Worm (Caenorhabditis elegans) whole organism, L1 larva: Measurements from ENCODE around the gene Y37H2A.7.

Experiments
- egl-27 ChIP-seq, 2 experiments: fragments of 150-350 bp in 1 of 2; sonication (generic microtip); optimal IDR thresholded peaks; 3 replicates each; lab custom pipeline; 2017 to 2018; ENCODE audit warnings: missing biosample characterization in 2 of 2, missing genetic modification characterization in 2 of 2, missing genetic modification reagents in 2 of 2
- fkh-8 ChIP-seq: sonication (generic microtip); optimal IDR thresholded peaks from 2 replicates; lab custom pipeline; 2016; ENCODE audit warnings: mild to moderate bottlenecking, missing genetic modification characterization, missing compliant biosample characterization
- mdl-1 ChIP-seq, 2 experiments: fragments of 150-350 bp; optimal IDR thresholded peaks; 2 replicates each; lab custom pipeline; 2014 to 2017; ENCODE audit warnings: missing biosample characterization in 2 of 2, missing genetic modification characterization in 2 of 2, inconsistent platforms in 1 of 2

ce11 chrV:18123639-18124038 lies 10.6 kb downstream of the Y37H2A.7 start, which contains the start of gene fbxa-107:
- TF ChIP-seq fkh-8 = no peak
- no peak for TF ChIP-seq egl-27 (tag; optimal IDR thresholded peaks at IDR 0.05; lab: Kevin White, UChicago)
- TF ChIP-seq mdl-1 (tag; optimal IDR thresholded peaks at IDR 0.05; lab: Kevin White, UChicago) = no peak
